Fruit fly (Drosophila melanogaster): ENCODE results near the gene pira.

pira gene

DNA sequence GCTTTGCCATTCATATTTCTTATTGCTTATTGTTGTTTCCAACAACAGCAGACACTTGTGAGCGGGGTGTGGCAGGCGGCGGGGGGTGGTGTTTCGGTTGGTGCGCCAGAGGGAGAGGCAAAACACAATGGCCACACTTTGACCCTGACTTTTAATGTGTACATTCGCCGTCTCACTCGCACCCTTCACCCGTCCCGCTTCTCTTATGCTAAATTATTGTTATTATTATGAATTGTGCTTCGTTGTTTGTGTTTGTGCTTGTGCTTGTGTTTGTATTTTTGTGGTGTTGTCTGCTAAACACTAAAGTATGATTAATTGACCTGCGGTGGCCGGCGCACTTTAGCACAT is 7.1 kb downstream of the pira start (continued):
- TF ChIP-seq Hr78 (GFP tag; optimal IDR thresholded peaks at IDR 0.05) (peak in 1 of 2 experiments; percentile 97), ci (GFP tag; IDR thresholded peaks at IDR 0.05) (peak; percentile 57; the same call in 2 of the 3 replicates), slp2 (GFP tag; optimal IDR thresholded peaks at IDR 0.05) (no peak), CG6791 (GFP tag; IDR thresholded peaks at IDR 0.05; ENCODE audit: partially characterized antibody) (no peak), pfk (GFP tag; optimal IDR thresholded peaks at IDR 0.05) (no peak), Ada2b (GFP tag; IDR thresholded peaks at IDR 0.05) (no peak), run (tag; optimal IDR thresholded peaks at IDR 0.05) (peak; percentile 11), sug (tag; optimal IDR thresholded peaks at IDR 0.05) (peak; percentile 41), CG10267 (tag; optimal IDR thresholded peaks at IDR 0.05) (no peak), pzg (GFP tag; optimal IDR thresholded peaks at IDR 0.05) (no peak), CG5180 (GFP tag; optimal IDR thresholded peaks at IDR 0.05) (peak; percentile 18), NC2β (GFP tag; optimal IDR thresholded peaks at IDR 0.05) (no peak), C15 (GFP tag; IDR thresholded peaks at IDR 0.05) (no peak), tio (GFP tag; optimal IDR thresholded peaks at IDR 0.05) (no peak), CG4424 (GFP tag; optimal IDR thresholded peaks at IDR 0.05) (no peak), pb (GFP tag; optimal IDR thresholded peaks at IDR 0.05) (no peak), ham (GFP tag; IDR thresholded peaks at IDR 0.05) (no peak), CG17802 (tag; optimal IDR thresholded peaks at IDR 0.05) (no peak), jing (GFP tag; optimal IDR thresholded peaks at IDR 0.05) (no peak), Optix (GFP tag; IDR thresholded peaks at IDR 0.05) (no peak), CG2129 (GFP tag; IDR thresholded peaks at IDR 0.05; ENCODE audit: partially characterized antibody) (no peak), CG14014 (GFP tag; IDR thresholded peaks at IDR 0.05) (no peak), fd102C (GFP tag; optimal IDR thresholded peaks at IDR 0.05) (no peak), jumu (GFP tag; optimal IDR thresholded peaks at IDR 0.05) (no peak), nau (GFP tag; optimal IDR thresholded peaks at IDR 0.05) (no peak), Meics (GFP tag; optimal IDR thresholded peaks at IDR 0.05) (no peak), CG11093 (GFP tag; IDR thresholded peaks at IDR 0.05) (no peak), CG31441 (GFP tag; IDR thresholded peaks at IDR 0.05) (no peak), sd (tag; optimal IDR thresholded peaks at IDR 0.05) (peak; percentile 67), klu (GFP tag; IDR thresholded peaks at IDR 0.05) (no peak), ERR (GFP tag; optimal IDR thresholded peaks at IDR 0.05) (no peak), chm (GFP tag; IDR thresholded peaks at IDR 0.05) (no peak), dysf (GFP tag; IDR thresholded peaks at IDR 0.05) (no peak), ewg (GFP tag; optimal IDR thresholded peaks at IDR 0.05) (no peak), CG8944 (GFP tag; optimal IDR thresholded peaks at IDR 0.05) (no peak), CG14860 (GFP tag; IDR thresholded peaks at IDR 0.05; ENCODE audit: partially characterized antibody) (no peak), fd96Cb (tag; optimal IDR thresholded peaks at IDR 0.05) (no peak), Ets97D (GFP tag; optimal IDR thresholded peaks at IDR 0.05) (no peak), CG17385 (GFP tag; optimal IDR thresholded peaks at IDR 0.05) (no peak), H15 (GFP tag; IDR thresholded peaks at IDR 0.05) (no peak), cas (GFP tag; IDR thresholded peaks at IDR 0.05) (no peak), CG15011 (GFP tag; optimal IDR thresholded peaks at IDR 0.05) (no peak), CG9215 (GFP tag; IDR thresholded peaks at IDR 0.05) (no peak), zfh1 (GFP tag; IDR thresholded peaks at IDR 0.05) (no peak), Sox100B (GFP tag; optimal IDR thresholded peaks at IDR 0.05) (no peak), Dek (tag; optimal IDR thresholded peaks at IDR 0.05) (no peak), trh (GFP tag; optimal IDR thresholded peaks at IDR 0.05) (no peak), schlank (tag; optimal IDR thresholded peaks at IDR 0.05) (no peak), Eip74EF (GFP tag; optimal IDR thresholded peaks at IDR 0.05) (peak in 1 of 2 experiments; percentile 17), nerfin-2 (GFP tag; IDR thresholded peaks at IDR 0.05; ENCODE audit: partially characterized antibody) (no peak), crol (GFP tag; IDR thresholded peaks at IDR 0.05) (peak; percentile 99)

Data from whole organism, embryonic.